Worm (Caenorhabditis elegans) whole organism, L4 larva: Measurements from ENCODE around the gene clr-1.

Experiments
- F10B5.3 ChIP-seq: sonication (generic microtip); optimal IDR thresholded peaks from 2 replicates; lab custom pipeline; 2016; ENCODE audit warnings: mild to moderate bottlenecking, missing genetic modification characterization, missing compliant biosample characterization
- F37D6.2 ChIP-seq: sonication (generic microtip); optimal IDR thresholded peaks from 2 replicates; lab custom pipeline; 2016; ENCODE audit warnings: mild to moderate bottlenecking, missing genetic modification characterization, missing compliant biosample characterization
- F49E8.2 ChIP-seq: sonication (generic microtip); optimal IDR thresholded peaks from 2 replicates; lab custom pipeline; 2016; ENCODE audit warnings: missing compliant biosample characterization, mild to moderate bottlenecking, missing genetic modification characterization, borderline replicate concordance
- R02D3.7 ChIP-seq: fragments of 150-350 bp; sonication (generic microtip); optimal IDR thresholded peaks from 3 replicates; lab custom pipeline; 2014; ENCODE audit warnings: missing biosample characterization, missing genetic modification characterization
- T20F7.1 ChIP-seq: fragments of 200-800 bp; sonication (Bioruptor generic); optimal IDR thresholded peaks from 2 replicates; lab custom pipeline; 2018; ENCODE audit warnings: mild to moderate bottlenecking, missing genetic modification characterization, missing compliant biosample characterization
- T26A8.4 ChIP-seq: fragments of 200-800 bp; sonication (Bioruptor generic); IDR thresholded peaks from 2 replicates; pipeline ENCODE4 v1.3.6; 2022; ENCODE audit warnings: missing genetic modification characterization, missing compliant biosample characterization
- Y48G9A.11 ChIP-seq: fragments of 200-800 bp; sonication (Bioruptor generic); IDR thresholded peaks from 2 replicates; pipeline ENCODE4 v1.3.6; 2022; ENCODE audit warnings: missing genetic modification reagents, missing genetic modification characterization, missing compliant biosample characterization
- Y75B8A.6 ChIP-seq: fragments of 200-800 bp; sonication (Bioruptor generic); IDR thresholded peaks from 2 replicates; pipeline ENCODE4 v1.3.6; 2022; ENCODE audit warnings: missing genetic modification reagents, missing genetic modification characterization, missing compliant biosample characterization
- aha-1 ChIP-seq: fragments of 150-350 bp; peaks from one replicate; lab custom pipeline; 2014; ENCODE audit warnings: missing biosample characterization, missing genetic modification characterization
- ama-1 ChIP-seq: fragments of 150-350 bp; optimal IDR thresholded peaks from 2 replicates; lab custom pipeline; 2014; ENCODE audit warnings: inconsistent platforms, mixed read lengths
- attf-4 ChIP-seq: sonication (generic microtip); optimal IDR thresholded peaks from 3 replicates; lab custom pipeline; 2017; ENCODE audit warnings: missing biosample characterization, missing genetic modification characterization
- ceh-20 ChIP-seq: fragments of 200-800 bp; sonication (Bioruptor generic); IDR thresholded peaks from 2 replicates; pipeline ENCODE4 v1.3.6; 2022; ENCODE audit warnings: missing genetic modification reagents, missing genetic modification characterization, missing compliant biosample characterization
- ceh-28 ChIP-seq: fragments of 150-350 bp; optimal IDR thresholded peaks from 2 replicates; lab custom pipeline; 2014; ENCODE audit warnings: missing biosample characterization, missing genetic modification reagents, missing genetic modification characterization
- ceh-44 ChIP-seq: fragments of 200-800 bp; sonication (Bioruptor generic); IDR thresholded peaks from 2 replicates; pipeline ENCODE4 v1.3.6; 2022; ENCODE audit warnings: missing genetic modification reagents, missing genetic modification characterization, missing compliant biosample characterization
- ceh-62 ChIP-seq: sonication (generic microtip); optimal IDR thresholded peaks from 2 replicates; lab custom pipeline; 2017; ENCODE audit warnings: missing biosample characterization, missing genetic modification characterization
- daf-19 ChIP-seq: fragments of 200-800 bp; sonication (Bioruptor generic); conservative IDR thresholded peaks from 2 replicates; pipeline ENCODE4 v1.3.6; 2022; ENCODE audit warnings: missing genetic modification characterization, missing compliant biosample characterization
- daf-8 ChIP-seq: fragments of 200-800 bp; sonication (Bioruptor generic); IDR thresholded peaks from 2 replicates; pipeline ENCODE4 v1.3.6; 2022; ENCODE audit warnings: missing genetic modification characterization, missing compliant biosample characterization
- dmd-6 ChIP-seq: fragments of 200-800 bp; sonication (Bioruptor generic); IDR thresholded peaks from 2 replicates; pipeline ENCODE4 v1.3.6; 2022; ENCODE audit warnings: missing genetic modification reagents, missing genetic modification characterization, missing compliant biosample characterization
- duxl-1 ChIP-seq: sonication (generic microtip); optimal IDR thresholded peaks from 2 replicates; lab custom pipeline; 2016; ENCODE audit warnings: mild to moderate bottlenecking, missing genetic modification characterization, moderate library complexity, missing compliant biosample characterization; ENCODE audit not compliant: poor library complexity
- fkh-10 ChIP-seq: fragments of 150-350 bp; optimal IDR thresholded peaks from 2 replicates; lab custom pipeline; 2014; ENCODE audit warnings: missing biosample characterization, missing genetic modification reagents, missing genetic modification characterization
- fos-1 ChIP-seq: fragments of 150-350 bp; optimal IDR thresholded peaks from 2 replicates; lab custom pipeline; 2014; ENCODE audit warnings: missing biosample characterization, missing genetic modification characterization
- gei-8 ChIP-seq: fragments of 200-800 bp; sonication (Bioruptor generic); optimal IDR thresholded peaks from 2 replicates; lab custom pipeline; 2018; ENCODE audit warnings: mild to moderate bottlenecking, missing genetic modification characterization, missing compliant biosample characterization
- hlh-11 ChIP-seq: fragments of 200-800 bp; sonication (Bioruptor generic); optimal IDR thresholded peaks from 2 replicates; lab custom pipeline; 2018; ENCODE audit warnings: mild to moderate bottlenecking, missing genetic modification characterization, missing compliant biosample characterization
- hlh-30 ChIP-seq: sonication (generic microtip); optimal IDR thresholded peaks from 2 replicates; lab custom pipeline; 2017; ENCODE audit warnings: antibody characterized with exemption, mild to moderate bottlenecking, missing genetic modification characterization, missing compliant biosample characterization; ENCODE audit not compliant: insufficient read depth
- lim-7 ChIP-seq: fragments of 200-800 bp; sonication (Bioruptor generic); IDR thresholded peaks from 2 replicates; pipeline ENCODE4 v1.3.6; 2022; ENCODE audit warnings: missing genetic modification characterization, missing compliant biosample characterization
- lin-15B ChIP-seq: fragments of 150-350 bp; sonication (generic microtip); optimal IDR thresholded peaks from 3 replicates; lab custom pipeline; 2014; ENCODE audit warnings: missing biosample characterization, missing genetic modification characterization
- lin-38 ChIP-seq: fragments of 200-800 bp; sonication (Bioruptor generic); IDR thresholded peaks from 2 replicates; pipeline ENCODE4 v1.3.6; 2022; ENCODE audit warnings: missing genetic modification reagents, missing genetic modification characterization, missing compliant biosample characterization
- lin-39 ChIP-seq: fragments of 150-350 bp; optimal IDR thresholded peaks from 2 replicates; lab custom pipeline; 2014; ENCODE audit warnings: missing biosample characterization, missing genetic modification reagents, missing genetic modification characterization
- madf-5 ChIP-seq, 2 experiments: fragments of 200-800 bp; sonication (Bioruptor generic); IDR thresholded peaks; 2 replicates each; pipeline ENCODE4 v1.3.6; 2022; ENCODE audit warnings: missing compliant biosample characterization in 2 of 2, missing genetic modification characterization in 2 of 2
- madf-9 ChIP-seq: fragments of 200-800 bp; sonication (Bioruptor generic); conservative IDR thresholded peaks from 2 replicates; pipeline ENCODE4 v1.3.6; 2022; ENCODE audit warnings: missing genetic modification reagents, missing genetic modification characterization, missing compliant biosample characterization
- mep-1 ChIP-seq: fragments of 150-350 bp; sonication (generic microtip); optimal IDR thresholded peaks from 3 replicates; lab custom pipeline; 2014; ENCODE audit warnings: missing biosample characterization, missing genetic modification characterization
- mes-2 ChIP-seq: sonication (generic microtip); optimal IDR thresholded peaks from 2 replicates; lab custom pipeline; 2016; ENCODE audit warnings: missing genotype, mild to moderate bottlenecking, missing genetic modification characterization, missing compliant biosample characterization; ENCODE audit not compliant: poor library complexity, severe bottlenecking
- mxl-2 ChIP-seq: fragments of 200-800 bp; sonication (Bioruptor generic); conservative IDR thresholded peaks from 2 replicates; pipeline ENCODE4 v1.3.6; 2022; ENCODE audit warnings: missing genetic modification reagents, missing genetic modification characterization, missing compliant biosample characterization
- mxl-3 ChIP-seq: fragments of 200-800 bp; sonication (Bioruptor generic); optimal IDR thresholded peaks from 2 replicates; lab custom pipeline; 2018; ENCODE audit warnings: mild to moderate bottlenecking, missing genetic modification characterization, missing compliant biosample characterization
- nhr-11 ChIP-seq: fragments of 150-350 bp; optimal IDR thresholded peaks from 2 replicates; lab custom pipeline; 2014; ENCODE audit warnings: missing biosample characterization, missing genetic modification characterization
- nhr-25 ChIP-seq: sonication (generic microtip); optimal IDR thresholded peaks from 2 replicates; lab custom pipeline; 2017; ENCODE audit warnings: missing genetic modification characterization, mild to moderate bottlenecking, missing compliant biosample characterization, antibody characterized with exemption, moderate library complexity, borderline replicate concordance; ENCODE audit not compliant: insufficient read depth
- nhr-28 ChIP-seq: fragments of 150-350 bp; optimal IDR thresholded peaks from 2 replicates; lab custom pipeline; 2014; ENCODE audit warnings: missing biosample characterization, missing genetic modification characterization
- nhr-48 ChIP-seq: sonication (generic microtip); optimal IDR thresholded peaks from 2 replicates; lab custom pipeline; 2016; ENCODE audit warnings: mild to moderate bottlenecking, missing genetic modification characterization, missing compliant biosample characterization
- rbr-2 ChIP-seq: sonication (generic microtip); optimal IDR thresholded peaks from 2 replicates; lab custom pipeline; 2016; ENCODE audit warnings: missing genotype, missing genetic modification characterization, missing compliant biosample characterization
- skn-1 ChIP-seq: fragments of 150-350 bp; optimal IDR thresholded peaks from 2 replicates; lab custom pipeline; 2014; ENCODE audit warnings: missing biosample characterization, missing genetic modification characterization
- snpc-1.2 ChIP-seq: fragments of 200-800 bp; sonication (Bioruptor generic); IDR thresholded peaks from 2 replicates; pipeline ENCODE4 v1.3.6; 2022; ENCODE audit warnings: missing genetic modification reagents, missing genetic modification characterization, missing compliant biosample characterization
- snpc-4 ChIP-seq: fragments of 150-350 bp; optimal IDR thresholded peaks from 2 replicates; lab custom pipeline; 2014; ENCODE audit warnings: missing biosample characterization, missing genetic modification characterization
- spr-1 ChIP-seq: sonication (generic microtip); optimal IDR thresholded peaks from 2 replicates; lab custom pipeline; 2016; ENCODE audit warnings: mild to moderate bottlenecking, missing genetic modification characterization, missing compliant biosample characterization
- tra-1 ChIP-seq: fragments of 200-800 bp; sonication (Bioruptor generic); IDR thresholded peaks from 2 replicates; pipeline ENCODE4 v1.3.6; 2022; ENCODE audit warnings: missing genetic modification reagents, missing genetic modification characterization, missing compliant biosample characterization
- unc-130 ChIP-seq: sonication (generic microtip); optimal IDR thresholded peaks from 2 replicates; lab custom pipeline; 2016; ENCODE audit warnings: missing genetic modification reagents, missing genetic modification characterization, missing compliant biosample characterization
- unc-39 ChIP-seq: sonication (generic microtip); optimal IDR thresholded peaks from 2 replicates; lab custom pipeline; 2017; ENCODE audit warnings: missing biosample characterization, missing genetic modification characterization
- unc-62 ChIP-seq, 3 experiments: fragments of 150-350 bp in 1 of 3; sonication (generic microtip); optimal IDR thresholded peaks in 2 of 3; peaks in 1 of 3; 1 replicate in 1 of 3; 2 replicates in 2 of 3; lab custom pipeline; 2014 to 2017; ENCODE audit warnings: missing biosample characterization in 3 of 3, missing genetic modification characterization in 3 of 3, missing genetic modification reagents in 3 of 3, missing genotype in 1 of 3
- zfp-3 ChIP-seq: fragments of 200-800 bp; sonication (Bioruptor generic); conservative IDR thresholded peaks from 2 replicates; pipeline ENCODE4 v1.3.6; 2022; ENCODE audit warnings: missing genetic modification reagents, missing genetic modification characterization, missing compliant biosample characterization
- ztf-11 ChIP-seq: fragments of 150-350 bp; optimal IDR thresholded peaks from 2 replicates; lab custom pipeline; 2014; ENCODE audit warnings: missing biosample characterization, missing genetic modification characterization

Gene clr-1

ce11 chrII:5511417-5512353, 45.5 kb downstream of the clr-1 start (continued):
- TF ChIP-seq nhr-25 (tag; lab: Kevin White, UChicago) (no peak), lin-39 (tag; lab: Kevin White, UChicago) (no peak), Y75B8A.6 (GFP tag; lab: Robert Waterston, UW) (no peak), madf-9 (GFP tag; lab: Robert Waterston, UW) (0 out of 2 replicates have a peak, but pooled peaks have one; percentile 41), unc-39 (no peak), ceh-28 (tag; lab: Kevin White, UChicago) (no peak), unc-62 (GFP tag; optimal IDR thresholded peaks at IDR 0.05 in 1 of 2; lab: Kevin White, UChicago) (peak in 1 of 2 experiments; percentile 53), unc-62 (tag; optimal IDR thresholded peaks at IDR 0.05; lab: Kevin White, UChicago) (no peak), dmd-6 (GFP tag; lab: Robert Waterston, UW) (0 out of 2 replicates have a peak, but pooled peaks have one; percentile 14), F49E8.2 (tag; lab: Kevin White, UChicago) (peak; percentile 43), unc-130 (GFP tag; lab: Kevin White, UChicago) (peak; percentile 72), F10B5.3 (tag; lab: Kevin White, UChicago) (no peak), fos-1 (tag; lab: Kevin White, UChicago) (no peak), daf-19 (no peak), T20F7.1 (GFP tag; lab: Kevin White, UChicago) (no peak), rbr-2 (tag; lab: Kevin White, UChicago) (peak; percentile 2), gei-8 (no peak), attf-4 (tag; lab: Kevin White, UChicago) (no peak), skn-1 (tag; lab: Kevin White, UChicago) (no peak), fkh-10 (GFP tag; lab: Kevin White, UChicago) (no peak), mxl-3 (GFP tag; lab: Kevin White, UChicago) (no peak), snpc-1.2 (GFP tag; lab: Robert Waterston, UW) (no peak), ceh-44 (GFP tag; lab: Robert Waterston, UW) (no peak), Y48G9A.11 (GFP tag; lab: Robert Waterston, UW) (peak; percentile 55; the same call in 1 of the 2 replicates), ama-1 (lab: Kevin White, UChicago) (no peak), spr-1 (tag; lab: Kevin White, UChicago) (no peak), mep-1 (tag; lab: Kevin White, UChicago) (no peak), lin-38 (GFP tag; lab: Robert Waterston, UW) (no peak), hlh-11 (tag; lab: Kevin White, UChicago) (no peak), tra-1 (GFP tag; lab: Robert Waterston, UW) (no peak), F37D6.2 (no peak), nhr-48 (tag; lab: Kevin White, UChicago) (no peak), daf-8 (no peak), lin-15B (tag; lab: Kevin White, UChicago) (no peak), ztf-11 (tag; lab: Kevin White, UChicago) (no peak), mxl-2 (no peak), nhr-11 (tag; lab: Kevin White, UChicago) (no peak), snpc-4 (tag; lab: Kevin White, UChicago) (no peak), ceh-20 (GFP tag; lab: Robert Waterston, UW) (no peak), R02D3.7 (tag; lab: Kevin White, UChicago) (no peak), mes-2 (tag; lab: Kevin White, UChicago) (peak; percentile 80), T26A8.4 (no peak), aha-1 (tag; lab: Kevin White, UChicago) (peak; percentile 46), madf-5 (GFP tag; IDR thresholded peaks at IDR 0.05; lab: Robert Waterston, UW) (no peak), nhr-28 (tag; lab: Kevin White, UChicago) (no peak), zfp-3 (GFP tag; lab: Robert Waterston, UW) (no peak), hlh-30 (tag; lab: Kevin White, UChicago) (no peak), duxl-1 (tag; lab: Kevin White, UChicago) (peak; percentile 17), ceh-62 (tag; lab: Kevin White, UChicago) (no peak), lim-7 (no peak)
